Worm (Caenorhabditis elegans): Measurements from ENCODE around the gene T14B4.9.
"Not testable (repeated sequence)": the region's sequence is repeated elsewhere in the genome, so short reads cannot be mapped to it uniquely, and the experiment has no call there.

T14B4.9 gene

DNA sequence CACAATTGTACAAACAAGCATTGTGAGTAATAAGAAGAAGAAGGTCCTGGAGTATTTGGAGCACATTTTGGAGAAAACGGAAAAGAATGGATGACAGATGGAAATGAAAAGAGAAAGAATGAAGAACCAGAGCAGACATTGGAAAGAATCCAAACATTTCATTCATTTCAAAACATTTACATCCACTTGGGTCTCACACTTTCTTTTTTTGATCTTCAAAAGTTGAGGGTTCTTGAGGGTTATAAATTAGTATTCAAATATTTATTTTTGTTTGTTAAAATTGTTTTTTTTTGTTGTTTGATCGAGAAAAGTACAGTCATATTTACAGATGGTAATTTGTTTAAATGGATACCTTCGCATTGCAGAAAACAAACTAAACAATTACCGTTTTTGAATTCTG, at the start of gene T14B4.9:
TSS of gene T14B4.9 (minus strand) at position 101 of the 400 bp plus-strand sequence.
- no peak for TF ChIP-seq T22C8.4 (GFP tag; IDR thresholded peaks at IDR 0.05)
- TF ChIP-seq flt-1 (GFP tag; IDR thresholded peaks at IDR 0.05) = no peak
- no peak for TF ChIP-seq klf-2 (GFP tag; conservative IDR thresholded peaks at IDR 0.05)
- no peak for TF ChIP-seq med-1 (GFP tag; optimal IDR thresholded peaks at IDR 0.05; ENCODE audit: insufficient read depth)
- no peak for TF ChIP-seq cog-1 (tag; optimal IDR thresholded peaks at IDR 0.05)
- TF ChIP-seq ztf-29 (GFP tag; IDR thresholded peaks at IDR 0.05) = no peak
- no peak for TF ChIP-seq ref-1 (GFP tag; conservative IDR thresholded peaks at IDR 0.05)
- no peak for TF ChIP-seq tab-1 (GFP tag; IDR thresholded peaks at IDR 0.05)
- TF ChIP-seq ztf-23 (GFP tag; IDR thresholded peaks at IDR 0.05) = no peak

DNA sequence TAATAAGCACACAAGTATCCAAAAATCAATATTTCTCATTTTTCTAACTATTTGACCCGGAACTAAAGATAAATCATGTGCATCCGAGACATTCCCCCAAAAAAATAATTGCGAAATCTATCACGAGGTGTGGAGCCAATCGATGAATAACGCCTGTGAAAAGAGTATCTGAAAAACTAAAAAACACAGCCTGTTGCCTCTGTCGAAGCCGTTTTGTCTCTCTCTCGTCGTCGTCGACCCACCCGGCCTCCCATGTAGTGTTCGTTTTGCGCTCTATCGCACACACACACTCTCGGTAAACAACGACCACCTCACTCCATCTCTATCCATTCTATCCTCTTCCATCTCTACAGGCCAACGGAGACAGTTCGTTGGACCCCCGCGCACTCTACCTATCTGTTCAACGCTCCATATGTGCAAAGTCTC, 49.1 kb upstream of the T14B4.9 start:
- TF ChIP-seq flt-1 (GFP tag; IDR thresholded peaks at IDR 0.05) = no peak
- TF ChIP-seq ref-1 (GFP tag; conservative IDR thresholded peaks at IDR 0.05) = no peak
- TF ChIP-seq T22C8.4 (GFP tag; IDR thresholded peaks at IDR 0.05) = no peak
- TF ChIP-seq klf-2 (GFP tag; conservative IDR thresholded peaks at IDR 0.05) = no peak
- TF ChIP-seq tab-1 (GFP tag; IDR thresholded peaks at IDR 0.05) = no peak
- no peak for TF ChIP-seq cog-1 (tag; optimal IDR thresholded peaks at IDR 0.05)
- TF ChIP-seq ztf-29 (GFP tag; IDR thresholded peaks at IDR 0.05) = no peak
- no peak for TF ChIP-seq ztf-23 (GFP tag; IDR thresholded peaks at IDR 0.05)
- no peak for TF ChIP-seq med-1 (GFP tag; optimal IDR thresholded peaks at IDR 0.05; ENCODE audit: insufficient read depth)

DNA sequence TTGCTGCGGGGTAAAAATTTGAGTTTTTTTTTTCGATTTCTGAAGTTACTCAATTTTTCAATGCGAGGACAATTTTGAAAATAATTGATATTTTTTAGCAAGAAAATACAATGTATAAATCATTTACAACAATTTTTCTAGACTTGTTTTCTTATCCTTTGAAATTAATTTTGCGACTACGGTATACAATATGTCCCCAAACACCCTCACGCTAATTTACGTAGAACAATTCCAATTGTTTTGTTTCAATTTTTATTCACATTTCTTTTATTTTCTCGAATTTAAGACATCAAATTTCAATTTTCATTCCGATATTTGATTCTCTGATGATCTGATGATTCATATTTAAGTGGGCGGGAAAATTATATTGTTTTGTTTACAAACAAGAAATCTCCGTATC, 48.4 kb upstream of the T14B4.9 start:
- TF ChIP-seq ref-1 (GFP tag; conservative IDR thresholded peaks at IDR 0.05) = no peak
- TF ChIP-seq med-1 (GFP tag; optimal IDR thresholded peaks at IDR 0.05; ENCODE audit: insufficient read depth) = no peak
- no peak for TF ChIP-seq tab-1 (GFP tag; IDR thresholded peaks at IDR 0.05)
- TF ChIP-seq flt-1 (GFP tag; IDR thresholded peaks at IDR 0.05) = no peak
- no peak for TF ChIP-seq ztf-23 (GFP tag; IDR thresholded peaks at IDR 0.05)
- TF ChIP-seq ztf-29 (GFP tag; IDR thresholded peaks at IDR 0.05) = no peak
- TF ChIP-seq T22C8.4 (GFP tag; IDR thresholded peaks at IDR 0.05) = no peak
- no peak for TF ChIP-seq klf-2 (GFP tag; conservative IDR thresholded peaks at IDR 0.05)
- no peak for TF ChIP-seq cog-1 (tag; optimal IDR thresholded peaks at IDR 0.05)

DNA sequence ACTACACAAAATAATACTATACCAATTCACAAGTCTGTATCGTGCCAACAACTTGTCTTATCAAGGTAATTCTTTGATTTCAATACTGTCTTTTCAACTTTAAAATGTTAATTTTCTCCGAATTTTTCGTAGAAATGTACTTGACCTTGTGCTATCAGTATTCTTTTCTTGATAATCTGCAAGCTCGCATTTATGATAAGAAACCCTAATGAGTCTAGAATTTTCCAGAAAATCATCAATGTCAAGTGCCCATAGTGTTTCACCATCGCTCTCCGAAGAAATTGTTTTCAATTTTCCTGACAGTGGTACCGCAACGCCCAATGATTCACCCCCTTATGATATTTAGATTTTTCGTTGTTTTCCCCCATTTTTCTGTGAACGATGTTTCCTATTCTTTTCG, 47.6 kb upstream of the T14B4.9 start:
- no peak for TF ChIP-seq ztf-29 (GFP tag; IDR thresholded peaks at IDR 0.05)
- no peak for TF ChIP-seq T22C8.4 (GFP tag; IDR thresholded peaks at IDR 0.05)
- TF ChIP-seq ref-1 (GFP tag; conservative IDR thresholded peaks at IDR 0.05) = no peak
- TF ChIP-seq ztf-23 (GFP tag; IDR thresholded peaks at IDR 0.05) = no peak
- TF ChIP-seq klf-2 (GFP tag; conservative IDR thresholded peaks at IDR 0.05) = no peak
- TF ChIP-seq tab-1 (GFP tag; IDR thresholded peaks at IDR 0.05) = no peak
- no peak for TF ChIP-seq cog-1 (tag; optimal IDR thresholded peaks at IDR 0.05)
- no peak for TF ChIP-seq med-1 (GFP tag; optimal IDR thresholded peaks at IDR 0.05; ENCODE audit: insufficient read depth)
- no peak for TF ChIP-seq flt-1 (GFP tag; IDR thresholded peaks at IDR 0.05)

DNA sequence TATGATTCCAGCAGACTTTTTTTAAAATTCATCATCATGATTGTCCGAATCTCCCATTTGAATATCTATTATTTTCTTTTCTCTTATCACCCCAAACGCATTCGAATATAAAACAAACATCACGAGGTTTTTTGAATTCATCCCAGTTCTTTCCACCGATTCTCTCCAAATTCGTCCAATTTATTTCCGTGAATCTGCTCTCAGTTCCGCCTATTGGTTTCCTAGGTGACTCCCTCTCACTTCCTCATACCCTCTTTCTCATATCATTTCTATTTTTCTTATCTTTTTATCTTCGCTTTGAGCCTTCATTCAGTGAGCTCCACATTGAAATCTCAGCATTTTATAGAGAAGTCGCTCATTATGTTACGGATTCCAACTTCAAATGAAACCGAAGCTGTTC, 45.5 kb upstream of the T14B4.9 start, which contains the start of gene T13C2.7:
TSS of gene T13C2.7 (plus strand) at position 301 of the 400 bp plus-strand sequence.
- TF ChIP-seq T22C8.4 (GFP tag; IDR thresholded peaks at IDR 0.05) (no peak), med-1 (GFP tag; optimal IDR thresholded peaks at IDR 0.05; ENCODE audit: insufficient read depth) (no peak), cog-1 (tag; optimal IDR thresholded peaks at IDR 0.05) (no peak), klf-2 (GFP tag; conservative IDR thresholded peaks at IDR 0.05) (no peak), tab-1 (GFP tag; IDR thresholded peaks at IDR 0.05) (no peak), ztf-29 (GFP tag; IDR thresholded peaks at IDR 0.05) (no peak), ref-1 (GFP tag; conservative IDR thresholded peaks at IDR 0.05) (no peak), ztf-23 (GFP tag; IDR thresholded peaks at IDR 0.05) (no peak), flt-1 (GFP tag; IDR thresholded peaks at IDR 0.05) (no peak)

DNA sequence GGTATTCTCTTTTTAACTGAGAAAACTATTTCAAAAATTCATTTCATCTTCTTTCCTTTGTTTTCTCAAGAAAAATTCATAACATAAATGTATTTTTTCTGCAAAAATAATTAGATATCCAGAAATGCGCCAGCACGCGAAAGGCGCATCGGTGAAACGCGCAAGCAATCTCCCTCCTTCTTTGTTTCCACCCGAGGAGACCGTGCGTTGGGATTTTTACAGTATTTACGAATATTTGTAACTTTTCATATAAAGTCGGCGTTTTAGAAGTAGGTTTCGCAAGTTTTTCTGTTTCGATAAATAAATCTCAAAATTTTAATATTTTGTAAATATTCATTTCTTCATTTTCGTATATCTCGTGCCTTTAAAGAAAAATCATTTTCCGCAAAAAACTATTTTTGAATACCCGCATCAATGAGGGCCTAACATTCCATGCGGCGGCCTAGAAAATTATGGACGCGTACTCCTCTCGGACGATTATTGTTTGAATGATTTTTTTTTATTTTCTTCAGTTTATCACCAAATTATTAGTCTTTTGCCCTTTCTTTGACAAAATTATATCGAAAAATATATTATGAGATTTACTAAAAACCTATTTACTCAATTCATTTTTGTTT, 42.9 kb upstream of the T14B4.9 start, which contains the start of gene ssup-72:
TSS of gene ssup-72 (plus strand) at position 181 of the 617 bp plus-strand sequence.
- peak; percentile 6 for TF ChIP-seq med-1 (GFP tag; optimal IDR thresholded peaks at IDR 0.05; ENCODE audit: insufficient read depth)
- peak; percentile 67 for TF ChIP-seq ztf-23 (GFP tag; IDR thresholded peaks at IDR 0.05)
- TF ChIP-seq ztf-29 (GFP tag; IDR thresholded peaks at IDR 0.05) = no peak
- no peak for TF ChIP-seq klf-2 (GFP tag; conservative IDR thresholded peaks at IDR 0.05)
- TF ChIP-seq T22C8.4 (GFP tag; IDR thresholded peaks at IDR 0.05) = no peak
- TF ChIP-seq cog-1 (tag; optimal IDR thresholded peaks at IDR 0.05) = no peak
- TF ChIP-seq flt-1 (GFP tag; IDR thresholded peaks at IDR 0.05) = no peak
- no peak for TF ChIP-seq tab-1 (GFP tag; IDR thresholded peaks at IDR 0.05)
- no peak for TF ChIP-seq ref-1 (GFP tag; conservative IDR thresholded peaks at IDR 0.05)

DNA sequence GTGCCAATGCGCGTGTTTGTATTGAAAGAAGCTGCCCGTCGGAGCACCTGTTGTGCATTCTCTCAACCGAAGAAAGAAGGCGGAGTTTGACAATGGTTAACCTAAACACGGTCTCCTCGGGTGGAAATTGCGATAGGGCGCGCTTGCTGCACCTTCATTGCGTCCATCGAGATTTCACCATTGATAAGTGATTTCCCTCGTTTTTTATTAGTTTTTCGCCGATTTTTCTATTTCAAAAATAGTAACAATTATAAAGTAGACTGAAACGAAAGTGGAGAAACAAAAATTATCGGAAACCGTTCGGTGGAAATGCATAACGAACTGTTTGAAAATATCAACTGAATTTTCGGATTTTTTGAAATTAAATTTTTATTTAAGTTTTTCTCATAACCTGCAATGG, 41.5 kb upstream of the T14B4.9 start, which contains the start of gene agr-1:
TSS of gene agr-1 (minus strand) at position 101 of the 400 bp plus-strand sequence.
- TF ChIP-seq flt-1 (GFP tag; IDR thresholded peaks at IDR 0.05); klf-2 (GFP tag; conservative IDR thresholded peaks at IDR 0.05); cog-1 (tag; optimal IDR thresholded peaks at IDR 0.05): not testable (repeated sequence)

DNA sequence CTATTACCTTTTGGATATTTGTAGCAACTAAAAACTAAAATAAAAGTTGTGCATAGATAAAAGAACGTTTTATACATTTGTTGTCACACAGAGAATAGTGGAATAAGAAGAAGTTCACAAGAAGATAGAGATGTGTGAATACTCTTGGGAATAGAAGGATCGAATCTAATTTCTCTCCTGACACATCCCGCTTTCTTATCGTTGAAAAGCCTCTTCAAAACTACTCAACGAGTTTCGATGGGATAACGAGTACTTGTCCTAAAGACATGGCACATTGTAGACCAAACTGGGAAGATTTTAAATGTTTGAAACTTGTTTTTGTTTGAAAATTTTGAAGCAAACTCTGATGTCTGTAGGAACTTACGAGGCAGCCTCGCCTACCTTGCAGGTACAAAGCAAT, 38.9 kb upstream of the T14B4.9 start:
- TF ChIP-seq klf-2 (GFP tag; conservative IDR thresholded peaks at IDR 0.05) (no peak), ref-1 (GFP tag; conservative IDR thresholded peaks at IDR 0.05) (no peak)

DNA sequence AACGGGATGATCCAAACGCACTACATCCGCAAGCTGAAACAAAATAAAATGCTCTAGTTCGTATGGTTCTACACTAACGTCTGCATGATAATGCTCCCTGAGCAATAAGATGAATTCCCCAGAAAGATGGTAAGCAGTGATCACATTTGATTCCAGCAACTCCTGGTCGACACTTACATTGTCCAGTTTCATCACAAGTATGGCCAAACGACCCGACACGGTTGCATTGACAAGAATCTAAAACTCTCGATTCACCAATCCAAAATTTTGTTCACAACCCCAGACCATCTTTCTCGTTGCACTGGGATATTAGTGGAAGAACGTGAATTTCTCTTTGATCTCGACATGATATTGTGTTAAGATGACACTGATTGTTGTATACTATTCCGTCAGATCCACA, 36.4 kb upstream of the T14B4.9 start:
- no peak for TF ChIP-seq tab-1 (GFP tag; IDR thresholded peaks at IDR 0.05)
- TF ChIP-seq flt-1 (GFP tag; IDR thresholded peaks at IDR 0.05) = no peak
- TF ChIP-seq ztf-23 (GFP tag; IDR thresholded peaks at IDR 0.05) = no peak
- no peak for TF ChIP-seq ztf-29 (GFP tag; IDR thresholded peaks at IDR 0.05)
- no peak for TF ChIP-seq ref-1 (GFP tag; conservative IDR thresholded peaks at IDR 0.05)
- TF ChIP-seq T22C8.4 (GFP tag; IDR thresholded peaks at IDR 0.05) = no peak
- TF ChIP-seq med-1 (GFP tag; optimal IDR thresholded peaks at IDR 0.05; ENCODE audit: insufficient read depth) = no peak
- TF ChIP-seq klf-2 (GFP tag; conservative IDR thresholded peaks at IDR 0.05) = no peak
- no peak for TF ChIP-seq cog-1 (tag; optimal IDR thresholded peaks at IDR 0.05)

DNA sequence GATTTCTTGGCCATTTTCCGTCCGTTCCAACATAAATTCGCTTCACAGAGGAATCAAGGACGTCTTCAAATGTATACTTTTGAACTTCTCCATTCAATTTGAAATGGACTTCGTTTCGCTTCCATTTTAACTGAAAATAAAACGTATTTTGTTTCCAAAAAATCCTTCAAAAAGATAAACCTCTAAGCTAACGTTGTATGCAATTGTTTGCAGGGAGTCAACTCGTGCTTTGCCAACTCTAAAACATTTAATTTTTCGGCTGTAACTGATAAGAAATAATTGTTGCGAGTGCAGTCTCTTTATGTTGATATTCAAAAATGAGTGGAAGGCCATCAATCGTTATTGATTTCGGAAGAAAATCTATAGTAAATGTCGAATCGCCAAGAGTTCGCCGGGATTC, 34.4 kb upstream of the T14B4.9 start, which contains the start of gene F41G3.18:
TSS of gene F41G3.18 (plus strand) at position 301 of the 400 bp plus-strand sequence.
- TF ChIP-seq tab-1 (GFP tag; IDR thresholded peaks at IDR 0.05) (no peak), T22C8.4 (GFP tag; IDR thresholded peaks at IDR 0.05) (no peak), ztf-29 (GFP tag; IDR thresholded peaks at IDR 0.05) (no peak), cog-1 (tag; optimal IDR thresholded peaks at IDR 0.05) (no peak), med-1 (GFP tag; optimal IDR thresholded peaks at IDR 0.05; ENCODE audit: insufficient read depth) (no peak), ztf-23 (GFP tag; IDR thresholded peaks at IDR 0.05) (no peak), ref-1 (GFP tag; conservative IDR thresholded peaks at IDR 0.05) (no peak)
